Worm (Caenorhabditis elegans) whole organism, young adult: ENCODE measurements around the gene M01B2.8.
"Not testable (repeated sequence)": the region's sequence is repeated elsewhere in the genome, so short reads cannot be mapped to it uniquely, and the experiment has no call there.

ENCODE experiments used
- F33H1.4 ChIP-seq: fragments of 200-800 bp; sonication (Bioruptor generic); IDR thresholded peaks from 2 replicates; pipeline ENCODE4 v1.3.6; 2022; ENCODE audit warnings: missing genetic modification reagents, missing genetic modification characterization, missing compliant biosample characterization
- F37B4.10 ChIP-seq: fragments of 200-800 bp; sonication (Bioruptor generic); IDR thresholded peaks from 2 replicates; pipeline ENCODE4 v1.3.6; 2022; ENCODE audit warnings: missing genetic modification characterization, missing compliant biosample characterization
- Y53F4B.3 ChIP-seq: fragments of 200-800 bp; sonication (Bioruptor generic); IDR thresholded peaks from 2 replicates; pipeline ENCODE4 v1.3.6; 2022; ENCODE audit warnings: missing genetic modification reagents, missing genetic modification characterization, missing compliant biosample characterization
- Y53G8AR.9 ChIP-seq: fragments of 200-800 bp; sonication (Bioruptor generic); conservative IDR thresholded peaks from 2 replicates; pipeline ENCODE4 v1.3.6; 2022; ENCODE audit warnings: missing genetic modification reagents, missing genetic modification characterization, missing compliant biosample characterization
- aptf-2 ChIP-seq: fragments of 200-800 bp; sonication (Bioruptor generic); conservative IDR thresholded peaks from 2 replicates; pipeline ENCODE4 v1.3.6; 2022; ENCODE audit warnings: missing genetic modification reagents, missing genetic modification characterization, missing compliant biosample characterization
- attf-3 ChIP-seq: fragments of 200-800 bp; sonication (Bioruptor generic); conservative IDR thresholded peaks from 2 replicates; pipeline ENCODE4 v1.3.6; 2022; ENCODE audit warnings: missing genetic modification reagents, missing genetic modification characterization, missing compliant biosample characterization
- bed-2 ChIP-seq: fragments of 200-800 bp; sonication (Bioruptor generic); IDR thresholded peaks from 2 replicates; pipeline ENCODE4 v1.3.6; 2022; ENCODE audit warnings: missing genetic modification reagents, missing genetic modification characterization, missing compliant biosample characterization
- ceh-100 ChIP-seq: fragments of 200-800 bp; sonication (Bioruptor generic); IDR thresholded peaks from 2 replicates; pipeline ENCODE4 v1.3.6; 2022; ENCODE audit warnings: missing genetic modification reagents, missing genetic modification characterization, missing compliant biosample characterization
- ceh-58 ChIP-seq: fragments of 200-800 bp; sonication (Bioruptor generic); IDR thresholded peaks from 2 replicates; pipeline ENCODE4 v1.3.6; 2022; ENCODE audit warnings: missing genetic modification characterization, missing compliant biosample characterization
- ceh-91 ChIP-seq: fragments of 200-800 bp; sonication (Bioruptor generic); IDR thresholded peaks from 2 replicates; pipeline ENCODE4 v1.3.6; 2022; ENCODE audit warnings: missing genetic modification reagents, missing genetic modification characterization, missing compliant biosample characterization
- die-1 ChIP-seq: sonication (generic microtip); optimal IDR thresholded peaks from 2 replicates; lab custom pipeline; 2016; ENCODE audit warnings: missing genotype, mild to moderate bottlenecking, missing genetic modification characterization, missing compliant biosample characterization
- him-1 ChIP-seq: sonication (generic microtip); optimal IDR thresholded peaks from 2 replicates; lab custom pipeline; 2016; ENCODE audit warnings: missing genotype, missing genetic modification reagents, missing genetic modification characterization, missing compliant biosample characterization
- let-526 ChIP-seq: fragments of 200-800 bp; sonication (Bioruptor generic); IDR thresholded peaks from 2 replicates; pipeline ENCODE4 v1.3.6; 2022; ENCODE audit warnings: missing genetic modification reagents, missing genetic modification characterization, missing compliant biosample characterization
- let-607 ChIP-seq, 2 experiments: fragments of 200-800 bp in 1 of 2; sonication (Bioruptor generic) in 1 of 2; sonication (generic microtip) in 1 of 2; optimal IDR thresholded peaks; 2 replicates each; lab custom pipeline; 2016 to 2018; ENCODE audit warnings: mild to moderate bottlenecking in 2 of 2, missing compliant biosample characterization in 2 of 2, missing genetic modification characterization in 2 of 2, moderate library complexity in 2 of 2, missing genotype in 1 of 2
- lir-1 ChIP-seq: fragments of 200-800 bp; sonication (Bioruptor generic); conservative IDR thresholded peaks from 2 replicates; pipeline ENCODE4 v1.3.6; 2022; ENCODE audit warnings: missing genetic modification reagents, missing genetic modification characterization, missing compliant biosample characterization
- lsy-27 ChIP-seq: sonication (generic microtip); optimal IDR thresholded peaks from 2 replicates; lab custom pipeline; 2017; ENCODE audit warnings: missing genetic modification characterization, mild to moderate bottlenecking, missing compliant biosample characterization, antibody characterized with exemption, missing genotype, borderline replicate concordance; ENCODE audit not compliant: insufficient read depth
- mcd-1 ChIP-seq: fragments of 200-800 bp; sonication (Bioruptor generic); IDR thresholded peaks from 2 replicates; pipeline ENCODE4 v1.3.6; 2022; ENCODE audit warnings: missing genetic modification reagents, missing genetic modification characterization, missing compliant biosample characterization
- mes-4 ChIP-seq: sonication (generic microtip); optimal IDR thresholded peaks from 2 replicates; lab custom pipeline; 2016; ENCODE audit warnings: missing genotype, missing genetic modification characterization, missing compliant biosample characterization
- nhr-120 ChIP-seq: fragments of 200-800 bp; sonication (Bioruptor generic); IDR thresholded peaks from 2 replicates; pipeline ENCODE4 v1.3.6; 2022; ENCODE audit warnings: missing genetic modification characterization, missing compliant biosample characterization
- nhr-179 ChIP-seq: sonication (generic microtip); optimal IDR thresholded peaks from 2 replicates; lab custom pipeline; 2016; ENCODE audit warnings: mild to moderate bottlenecking, missing genetic modification characterization, missing compliant biosample characterization
- nhr-27 ChIP-seq: fragments of 200-800 bp; sonication (Bioruptor generic); optimal IDR thresholded peaks from 2 replicates; lab custom pipeline; 2018; ENCODE audit warnings: mild to moderate bottlenecking, missing genetic modification characterization, moderate library complexity, missing compliant biosample characterization
- nhr-80 ChIP-seq: sonication (generic microtip); optimal IDR thresholded peaks from 2 replicates; lab custom pipeline; 2016; ENCODE audit warnings: missing genetic modification characterization, missing compliant biosample characterization
- snpc-1.1 ChIP-seq: sonication (generic microtip); optimal IDR thresholded peaks from 2 replicates; lab custom pipeline; 2017; ENCODE audit warnings: missing genetic modification characterization, mild to moderate bottlenecking, missing compliant biosample characterization, antibody characterized with exemption, moderate library complexity, missing genotype, missing genetic modification reagents; ENCODE audit not compliant: insufficient read depth
- somi-1 ChIP-seq: fragments of 200-800 bp; sonication (Bioruptor generic); optimal IDR thresholded peaks from 2 replicates; lab custom pipeline; 2018; ENCODE audit warnings: mild to moderate bottlenecking, missing genetic modification characterization, missing compliant biosample characterization
- tbp1 ChIP-seq: fragments of 200-800 bp; sonication (Bioruptor generic); optimal IDR thresholded peaks from 2 replicates; lab custom pipeline; 2018; ENCODE audit warnings: mild to moderate bottlenecking, missing genetic modification characterization, missing compliant biosample characterization
- tbx-9 ChIP-seq: sonication (generic microtip); optimal IDR thresholded peaks from 2 replicates; lab custom pipeline; 2016; ENCODE audit warnings: borderline replicate concordance, missing genetic modification characterization, inconsistent platforms, missing compliant biosample characterization
- ztf-3 ChIP-seq: fragments of 200-800 bp; sonication (Bioruptor generic); optimal IDR thresholded peaks from 2 replicates; lab custom pipeline; 2018; ENCODE audit warnings: mild to moderate bottlenecking, missing genetic modification characterization, missing compliant biosample characterization

Gene M01B2.8

ce11 chrV:15244456-15244855 lies 15.5 kb upstream of the M01B2.8 start, which contains the start of gene kin-30 (continued):
- no peak for TF ChIP-seq attf-3 (GFP tag; lab: Robert Waterston, UW)
- no peak for TF ChIP-seq let-607 (tag; optimal IDR thresholded peaks at IDR 0.05; lab: Kevin White, UChicago)
- no peak for TF ChIP-seq die-1 (tag; lab: Kevin White, UChicago)
- TF ChIP-seq nhr-120 (GFP tag; lab: Robert Waterston, UW): no peak

- TF ChIP-seq F33H1.4 (GFP tag; lab: Robert Waterston, UW); nhr-27 (tag; lab: Kevin White, UChicago); ztf-3 (GFP tag; lab: Kevin White, UChicago): not testable (repeated sequence)
These were observed 9.7 kb upstream of the M01B2.8 start, which contains the start of gene srd-28 for ce11 chrV:15250304-15250703. Gene srd-28, plus strand, starts transcription at chrV:15250604.

ce11 chrV:15252082-15252481 lies 7.9 kb upstream of the M01B2.8 start, which contains the start of gene srbc-76:
Gene srbc-76, plus strand, starts transcription at chrV:15252382.
- TF ChIP-seq nhr-179 (tag; lab: Kevin White, UChicago) (no peak), tbx-9 (tag; lab: Kevin White, UChicago) (no peak)

DNA sequence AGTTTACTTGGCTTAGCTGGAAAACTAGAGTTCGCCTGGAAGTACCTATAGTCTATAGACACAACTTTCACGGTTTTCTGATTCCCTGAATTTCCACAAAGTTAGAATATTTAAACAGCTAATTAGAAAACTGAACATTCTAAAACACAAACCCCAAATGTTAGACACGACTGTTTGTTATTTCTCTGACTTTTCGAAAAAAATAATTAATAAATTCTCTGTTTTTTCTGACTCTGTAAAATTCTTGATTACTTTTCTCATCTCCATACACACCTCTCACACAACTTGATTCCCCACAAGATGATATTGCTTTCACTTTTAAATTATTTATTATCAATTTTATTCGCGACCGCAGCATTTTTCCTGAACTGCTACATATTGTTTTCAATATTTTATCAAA lies 6.5 kb upstream of the M01B2.8 start, which contains the start of gene srbc-75:
srbc-75 (plus strand) TSS at position 301 of the 400 bp plus-strand sequence.
- no peak for TF ChIP-seq Y53G8AR.9 (GFP tag; lab: Robert Waterston, UW)
- no peak for TF ChIP-seq lsy-27 (tag; lab: Kevin White, UChicago)
- TF ChIP-seq F37B4.10 (GFP tag; lab: Robert Waterston, UW): no peak

DNA sequence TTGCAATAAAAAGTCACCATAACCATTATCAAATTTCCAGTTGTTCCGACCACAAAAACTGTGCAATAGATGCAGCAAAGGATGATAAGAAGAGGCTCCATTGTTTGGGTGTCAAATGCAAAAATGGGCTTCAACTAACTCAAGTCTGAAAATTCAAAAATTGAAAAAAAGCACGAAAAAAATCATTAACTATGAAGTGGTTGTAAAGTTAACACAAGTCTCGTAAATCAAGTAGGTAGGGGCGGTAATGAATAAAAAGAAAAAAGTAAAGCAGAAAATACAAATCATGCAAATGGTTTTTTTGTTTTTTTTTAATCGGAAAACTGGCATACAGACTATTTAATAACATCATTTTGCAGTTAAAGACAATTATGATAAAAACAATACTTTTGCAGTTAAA lies 3.3 kb upstream of the M01B2.8 start, which contains the start of gene srsx-39:
srsx-39 (minus strand) TSS at position 101 of the 400 bp plus-strand sequence.
- not testable (repeated sequence) for TF ChIP-seq ceh-91 (GFP tag; lab: Robert Waterston, UW); nhr-120 (GFP tag; lab: Robert Waterston, UW); tbp1 (GFP tag; lab: Kevin White, UChicago)

- TF ChIP-seq mcd-1 (GFP tag; lab: Robert Waterston, UW) (no peak), ceh-100 (no peak), ceh-58 (GFP tag; lab: Robert Waterston, UW) (no peak), nhr-80 (tag; lab: Kevin White, UChicago) (no peak), somi-1 (GFP tag; lab: Kevin White, UChicago) (no peak), attf-3 (GFP tag; lab: Robert Waterston, UW) (no peak), mes-4 (tag; lab: Kevin White, UChicago) (no peak), snpc-1.1 (no peak), let-526 (GFP tag; lab: Robert Waterston, UW) (no peak), him-1 (tag; lab: Kevin White, UChicago) (no peak), lir-1 (GFP tag; lab: Robert Waterston, UW) (no peak), bed-2 (GFP tag; lab: Robert Waterston, UW) (no peak), aptf-2 (GFP tag; lab: Robert Waterston, UW) (no peak), Y53F4B.3 (GFP tag; lab: Robert Waterston, UW) (no peak), nhr-27 (tag; lab: Kevin White, UChicago) (no peak)
- TF ChIP-seq, all 124 proteins: peak for 0
These were observed 955 bp upstream of the M01B2.8 start, which contains the start of gene srsx-37 for ce11 chrV:15259049-15259448. Gene srsx-37, minus strand, starts transcription at chrV:15259149.
